Worm (Caenorhabditis elegans) whole organism, late embryonic: Measurements from ENCODE around the gene C34F11.5.
A peak's percentile ranks its signal among the peaks of the same experiment; 100 is the strongest.

ENCODE experiments used
- C08G9.2 ChIP-seq: sonication (generic microtip); optimal IDR thresholded peaks from 2 replicates; lab custom pipeline; 2016; ENCODE audit warnings: mild to moderate bottlenecking, missing genetic modification characterization, moderate library complexity, missing compliant biosample characterization
- F13H6.1 ChIP-seq: sonication (generic microtip); optimal IDR thresholded peaks from 2 replicates; lab custom pipeline; 2016; ENCODE audit warnings: missing genetic modification characterization, missing compliant biosample characterization
- K09A11.1 ChIP-seq: sonication (generic microtip); optimal IDR thresholded peaks from 2 replicates; lab custom pipeline; 2017; ENCODE audit warnings: antibody characterized with exemption, mild to moderate bottlenecking, missing genetic modification characterization, missing compliant biosample characterization; ENCODE audit not compliant: insufficient read depth
- T23F11.4 ChIP-seq: fragments of 200-800 bp; sonication (Bioruptor generic); optimal IDR thresholded peaks from 2 replicates; lab custom pipeline; 2018; ENCODE audit warnings: mild to moderate bottlenecking, missing genetic modification characterization, missing compliant biosample characterization
- ahr-1 ChIP-seq: sonication (generic microtip); optimal IDR thresholded peaks from 2 replicates; lab custom pipeline; 2016; ENCODE audit warnings: missing genetic modification characterization, missing compliant biosample characterization
- ceh-18 ChIP-seq: sonication (generic microtip); optimal IDR thresholded peaks from 2 replicates; lab custom pipeline; 2016; ENCODE audit warnings: missing genetic modification characterization, missing compliant biosample characterization
- ceh-22 ChIP-seq: sonication (generic microtip); optimal IDR thresholded peaks from 2 replicates; lab custom pipeline; 2017; ENCODE audit warnings: missing biosample characterization, missing genetic modification characterization
- ceh-24 ChIP-seq: sonication (generic microtip); optimal IDR thresholded peaks from 2 replicates; lab custom pipeline; 2016; ENCODE audit warnings: mild to moderate bottlenecking, missing genetic modification characterization, missing compliant biosample characterization
- ceh-45 ChIP-seq: fragments of 200-800 bp; sonication (Bioruptor generic); IDR thresholded peaks from 2 replicates; pipeline ENCODE4 v1.3.6; 2022; ENCODE audit warnings: missing genetic modification reagents, missing genetic modification characterization, missing compliant biosample characterization
- ceh-6 ChIP-seq: fragments of 200-800 bp; sonication (Bioruptor generic); optimal IDR thresholded peaks from 2 replicates; lab custom pipeline; 2018; ENCODE audit warnings: mild to moderate bottlenecking, missing genetic modification characterization, missing compliant biosample characterization
- dmd-4 ChIP-seq: sonication (generic microtip); optimal IDR thresholded peaks from 2 replicates; lab custom pipeline; 2016; ENCODE audit warnings: borderline replicate concordance, missing genetic modification characterization, missing compliant biosample characterization
- dve-1 ChIP-seq: sonication (generic microtip); optimal IDR thresholded peaks from 2 replicates; lab custom pipeline; 2017; ENCODE audit warnings: antibody characterized with exemption, mild to moderate bottlenecking, missing genetic modification characterization, missing compliant biosample characterization
- elt-2 ChIP-seq: sonication (generic microtip); optimal IDR thresholded peaks from 2 replicates; lab custom pipeline; 2016; ENCODE audit warnings: missing genetic modification reagents, missing genetic modification characterization, missing compliant biosample characterization
- ets-4 ChIP-seq: sonication (generic microtip); optimal IDR thresholded peaks from 2 replicates; lab custom pipeline; 2016; ENCODE audit warnings: missing genetic modification characterization, missing compliant biosample characterization
- fkh-10 ChIP-seq: fragments of 150-350 bp; optimal IDR thresholded peaks from 2 replicates; lab custom pipeline; 2014; ENCODE audit warnings: missing biosample characterization, missing genetic modification reagents, missing genetic modification characterization
- hlh-15 ChIP-seq: sonication (generic microtip); optimal IDR thresholded peaks from 2 replicates; lab custom pipeline; 2016; ENCODE audit warnings: missing genetic modification characterization, missing compliant biosample characterization
- hlh-30 ChIP-seq: sonication (generic microtip); optimal IDR thresholded peaks from 2 replicates; lab custom pipeline; 2017; ENCODE audit warnings: antibody characterized with exemption, missing genetic modification characterization, missing compliant biosample characterization; ENCODE audit not compliant: insufficient read depth
- madf-2 ChIP-seq: sonication (generic microtip); optimal IDR thresholded peaks from 2 replicates; lab custom pipeline; 2017; ENCODE audit warnings: missing genetic modification characterization, missing compliant biosample characterization
- mec-3 ChIP-seq: sonication (generic microtip); optimal IDR thresholded peaks from 2 replicates; lab custom pipeline; 2016; ENCODE audit warnings: borderline replicate concordance, missing genetic modification characterization, missing compliant biosample characterization
- nfya-1 ChIP-seq: sonication (generic microtip); optimal IDR thresholded peaks from 2 replicates; lab custom pipeline; 2017; ENCODE audit warnings: missing genetic modification characterization, mild to moderate bottlenecking, missing compliant biosample characterization, antibody characterized with exemption, moderate library complexity
- npax-4 ChIP-seq: sonication (generic microtip); optimal IDR thresholded peaks from 2 replicates; lab custom pipeline; 2016; ENCODE audit warnings: missing genetic modification characterization, missing compliant biosample characterization
- pag-3 ChIP-seq: sonication (generic microtip); optimal IDR thresholded peaks from 2 replicates; lab custom pipeline; 2016; ENCODE audit warnings: missing compliant biosample characterization, missing genetic modification characterization, borderline replicate concordance
- pat-9 ChIP-seq: fragments of 200-800 bp; sonication (Bioruptor generic); optimal IDR thresholded peaks from 2 replicates; lab custom pipeline; 2018; ENCODE audit warnings: mild to moderate bottlenecking, missing genetic modification characterization, moderate library complexity, missing compliant biosample characterization
- pha-2 ChIP-seq: sonication (generic microtip); optimal IDR thresholded peaks from 2 replicates; lab custom pipeline; 2017; ENCODE audit warnings: mild to moderate bottlenecking, missing genetic modification characterization, missing compliant biosample characterization
- pqm-1 ChIP-seq: sonication (generic microtip); optimal IDR thresholded peaks from 2 replicates; lab custom pipeline; 2016; ENCODE audit warnings: missing genetic modification characterization, missing compliant biosample characterization
- sdc-2 ChIP-seq: sonication (generic microtip); optimal IDR thresholded peaks from 2 replicates; lab custom pipeline; 2016; ENCODE audit warnings: missing genotype, missing genetic modification characterization, missing compliant biosample characterization
- tbx-2 ChIP-seq: sonication (generic microtip); optimal IDR thresholded peaks from 2 replicates; lab custom pipeline; 2016; ENCODE audit warnings: missing genetic modification characterization, missing compliant biosample characterization
- unc-3 ChIP-seq, 2 experiments: fragments of 200-800 bp in 1 of 2; sonication (Bioruptor generic) in 1 of 2; sonication (generic microtip) in 1 of 2; conservative IDR thresholded peaks in 1 of 2; optimal IDR thresholded peaks in 1 of 2; 2 replicates each; pipeline versions ENCODE4 v1.3.6 to Lab custom; 2016 to 2022; ENCODE audit warnings: missing compliant biosample characterization in 2 of 2, missing genetic modification characterization in 2 of 2, missing genetic modification reagents in 1 of 2
- unc-42 ChIP-seq: sonication (generic microtip); optimal IDR thresholded peaks from 2 replicates; lab custom pipeline; 2016; ENCODE audit warnings: missing genotype, missing genetic modification characterization, missing compliant biosample characterization
- unc-55 ChIP-seq: sonication (generic microtip); optimal IDR thresholded peaks from 2 replicates; lab custom pipeline; 2017; ENCODE audit warnings: missing biosample characterization, missing genetic modification reagents, missing genetic modification characterization
- unc-86 ChIP-seq: sonication (generic microtip); optimal IDR thresholded peaks from 2 replicates; lab custom pipeline; 2016; ENCODE audit warnings: missing genetic modification characterization, missing compliant biosample characterization
- zip-5 ChIP-seq: sonication (generic microtip); optimal IDR thresholded peaks from 2 replicates; lab custom pipeline; 2016; ENCODE audit warnings: missing genetic modification characterization, missing compliant biosample characterization
- ztf-16 ChIP-seq: sonication (generic microtip); optimal IDR thresholded peaks from 2 replicates; lab custom pipeline; 2017; ENCODE audit warnings: missing genetic modification characterization, missing compliant biosample characterization

Gene C34F11.5

ce11 chrII:5199497-5199896 lies 3.9 kb downstream of the C34F11.5 start, which contains the start of gene msp-50:
TSS of gene msp-50 (plus strand) at chrII:5199797.
- TF ChIP-seq pag-3 (tag; lab: Kevin White, UChicago) (no peak), pha-2 (tag; lab: Kevin White, UChicago) (no peak), madf-2 (tag; lab: Kevin White, UChicago) (no peak), zip-5 (tag; lab: Kevin White, UChicago) (no peak), hlh-15 (tag; lab: Kevin White, UChicago) (no peak), npax-4 (no peak), ztf-16 (tag; lab: Kevin White, UChicago) (no peak)

- no peak for TF ChIP-seq ceh-45 (GFP tag; lab: Robert Waterston, UW)
- no peak for TF ChIP-seq unc-86 (tag; lab: Kevin White, UChicago)
- TF ChIP-seq elt-2 = no peak
- TF ChIP-seq ceh-22 (tag; lab: Kevin White, UChicago) = no peak
- TF ChIP-seq unc-42 (tag; lab: Kevin White, UChicago) = peak; percentile 10
- TF ChIP-seq unc-55 = peak; percentile 59
- no peak for TF ChIP-seq K09A11.1
- TF ChIP-seq hlh-30 (tag; lab: Kevin White, UChicago) = peak; percentile 61
- no peak for TF ChIP-seq ceh-6
- TF ChIP-seq ztf-16 (tag; lab: Kevin White, UChicago) = no peak
- no peak for TF ChIP-seq T23F11.4 (GFP tag; lab: Kevin White, UChicago)
- TF ChIP-seq F13H6.1 (tag; lab: Kevin White, UChicago) = no peak
- no peak for TF ChIP-seq pat-9 (tag; lab: Kevin White, UChicago)
- TF ChIP-seq mec-3 (tag; lab: Kevin White, UChicago) = no peak
- no peak for TF ChIP-seq ceh-24 (tag; lab: Kevin White, UChicago)
- TF ChIP-seq tbx-2 (tag; lab: Kevin White, UChicago) = no peak
- no peak for TF ChIP-seq unc-3 (GFP tag; conservative IDR thresholded peaks at IDR 0.05; lab: Robert Waterston, UW)
- TF ChIP-seq unc-3 (tag; optimal IDR thresholded peaks at IDR 0.05; lab: Kevin White, UChicago) = no peak
- peak; percentile 7 for TF ChIP-seq nfya-1
- TF ChIP-seq madf-2 (tag; lab: Kevin White, UChicago) = no peak
- TF ChIP-seq ceh-18 (tag; lab: Kevin White, UChicago) = peak; percentile 31
- TF ChIP-seq dmd-4 = no peak
- no peak for TF ChIP-seq C08G9.2
These were observed 5.5 kb downstream of the C34F11.5 start for ce11 chrII:5200987-5201582.

ce11 chrII:5201922-5202562 lies 6.4 kb downstream of the C34F11.5 start:
- peak; percentile 66 for TF ChIP-seq pqm-1 (tag; lab: Kevin White, UChicago)
- peak; percentile 40 for TF ChIP-seq dve-1 (tag; lab: Kevin White, UChicago)
- no peak for TF ChIP-seq ahr-1 (tag; lab: Kevin White, UChicago)
- peak; percentile 96 for TF ChIP-seq elt-2

- peak; percentile 84 for TF ChIP-seq elt-2
- TF ChIP-seq nfya-1 = no peak
- TF ChIP-seq fkh-10 (GFP tag; lab: Kevin White, UChicago) = no peak
- no peak for TF ChIP-seq ets-4 (tag; lab: Kevin White, UChicago)
- no peak for TF ChIP-seq sdc-2 (tag; lab: Kevin White, UChicago)
- no peak for TF ChIP-seq ceh-18 (tag; lab: Kevin White, UChicago)
- TF ChIP-seq, all 69 proteins: peak for 1
These were observed 7.3 kb downstream of the C34F11.5 start, which contains the start of gene ampd-1 for ce11 chrII:5202930-5203329. TSS of gene ampd-1 (plus strand) at chrII:5203322.
